Worm (Caenorhabditis elegans) whole organism, L4/young adult: ENCODE results near the gene F55F10.1.

ENCODE experiments used
- W03F9.2 ChIP-seq: fragments of 150-350 bp; optimal IDR thresholded peaks from 2 replicates; lab custom pipeline; 2014; ENCODE audit warnings: missing biosample characterization, missing genetic modification characterization
- dao-5 ChIP-seq: sonication (generic microtip); optimal IDR thresholded peaks from 2 replicates; lab custom pipeline; 2016; ENCODE audit warnings: missing genotype, missing genetic modification characterization, moderate library complexity, missing compliant biosample characterization
- him-1 ChIP-seq: sonication (generic microtip); optimal IDR thresholded peaks from 2 replicates; lab custom pipeline; 2016; ENCODE audit warnings: missing genotype, missing genetic modification reagents, missing genetic modification characterization, missing compliant biosample characterization

DNA sequence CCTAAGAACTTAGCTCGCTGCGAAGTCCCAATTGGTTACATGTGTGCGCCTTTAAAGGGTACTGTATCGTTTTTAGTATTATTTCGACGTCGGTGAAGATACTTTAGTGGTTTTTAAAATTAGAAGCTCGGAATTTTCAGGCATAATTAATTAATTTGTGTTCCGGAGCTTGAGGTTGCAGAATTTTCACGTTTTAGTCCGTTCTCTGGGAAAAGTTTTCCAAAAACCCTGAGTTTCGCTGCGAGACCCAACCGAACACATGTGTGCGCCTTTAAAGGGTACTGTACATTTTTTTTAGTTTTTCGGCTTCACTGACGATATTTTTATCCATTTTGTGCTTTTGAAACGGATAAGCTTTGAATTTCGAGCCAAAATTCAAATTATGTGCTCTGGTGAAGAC is 32.9 kb downstream of the F55F10.1 start:
- TF ChIP-seq dao-5 (no peak), him-1 (tag; lab: Kevin White, UChicago) (no peak), W03F9.2 (tag; lab: Kevin White, UChicago) (peak; percentile 29)
